Fruit fly (Drosophila melanogaster): ENCODE data around the gene stx.
A peak's percentile ranks its signal among the peaks of the same experiment; 100 is the strongest.

The stx gene

DNA sequence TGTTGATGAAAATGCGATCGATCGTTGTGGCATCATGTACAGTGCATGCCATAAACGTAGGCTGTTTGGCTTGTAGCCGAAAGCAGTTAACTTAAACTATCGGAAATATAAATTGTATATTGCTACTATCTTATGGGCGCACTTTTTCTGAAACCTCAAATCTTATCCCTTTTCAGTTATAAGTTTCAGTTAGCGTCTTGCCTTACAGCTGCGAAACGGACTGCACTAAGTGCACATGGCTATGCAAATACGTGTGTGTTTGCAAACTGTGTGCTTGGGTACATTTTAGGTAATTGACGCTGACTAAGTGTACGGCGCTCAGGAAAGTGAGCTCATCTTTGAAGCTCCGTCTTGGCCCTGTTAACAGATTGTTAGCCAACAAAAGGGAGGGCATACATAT is 30.9 kb upstream of the stx start (continued):
- TF ChIP-seq ham (GFP tag; IDR thresholded peaks at IDR 0.05) (no peak), CG4707 (GFP tag; optimal IDR thresholded peaks at IDR 0.05) (no peak), ash1 (GFP tag; optimal IDR thresholded peaks at IDR 0.05) (no peak), CG15073 (GFP tag; optimal IDR thresholded peaks at IDR 0.05) (no peak), CG32767 (GFP tag; IDR thresholded peaks at IDR 0.05) (peak; percentile 43; the same call in 1 of the 2 replicates), ap (GFP tag; IDR thresholded peaks at IDR 0.05) (0 out of 2 replicates have a peak, but pooled peaks have one; percentile 44), Ssrp (tag; optimal IDR thresholded peaks at IDR 0.05) (peak; percentile 12), CG2889 (GFP tag; IDR thresholded peaks at IDR 0.05) (0 out of 3 replicates have a peak, but pooled peaks have one; percentile 30), CG2116 (GFP tag; optimal IDR thresholded peaks at IDR 0.05) (no peak), CG4328 (GFP tag; optimal IDR thresholded peaks at IDR 0.05) (peak; percentile 1), CG7963 (GFP tag; IDR thresholded peaks at IDR 0.05; ENCODE audit: partially characterized antibody) (no peak), CG14014 (GFP tag; IDR thresholded peaks at IDR 0.05) (peak; percentile 37; the same call in 1 of the 2 replicates), Gug (GFP tag; IDR thresholded peaks at IDR 0.05) (peak; percentile 21; the same call in 1 of the 4 replicates), Med (GFP tag) (peak; percentile 84), ac (GFP tag; optimal IDR thresholded peaks at IDR 0.05) (no peak), CG15514 (GFP tag; optimal IDR thresholded peaks at IDR 0.05) (peak; percentile 4), pnt (GFP tag; optimal IDR thresholded peaks at IDR 0.05) (peak; percentile 45), bcd (GFP tag; optimal IDR thresholded peaks at IDR 0.05) (peak; percentile 43), CG6813 (GFP tag; optimal IDR thresholded peaks at IDR 0.05) (peak; percentile 1), CG43689 (GFP tag; IDR thresholded peaks at IDR 0.05) (0 out of 2 replicates have a peak, but pooled peaks have one; percentile 11), ato (GFP tag; IDR thresholded peaks at IDR 0.05; ENCODE audit: partially characterized antibody) (no peak), CG15269 (tag; optimal IDR thresholded peaks at IDR 0.05) (peak; percentile 69), CG1792 (GFP tag; optimal IDR thresholded peaks at IDR 0.05) (no peak), cg (GFP tag; optimal IDR thresholded peaks at IDR 0.05) (no peak), CG3995 (GFP tag; optimal IDR thresholded peaks at IDR 0.05) (no peak), onecut (GFP tag; IDR thresholded peaks at IDR 0.05) (peak; percentile 29; the same call in 1 of the 2 replicates), fd64A (GFP tag; optimal IDR thresholded peaks at IDR 0.05) (no peak), fru (optimal IDR thresholded peaks at IDR 0.05) (no peak), tll (GFP tag; optimal IDR thresholded peaks at IDR 0.05) (no peak), BEAF-32 (GFP tag; optimal IDR thresholded peaks at IDR 0.05) (no peak), crc (GFP tag; optimal IDR thresholded peaks at IDR 0.05) (peak; percentile 0), CG4617 (GFP tag; optimal IDR thresholded peaks at IDR 0.05; ENCODE audit: borderline replicate concordance) (no peak), CG9437 (GFP tag; optimal IDR thresholded peaks at IDR 0.05) (no peak), ttk (GFP tag; IDR thresholded peaks at IDR 0.05) (peak; percentile 45), CG31441 (GFP tag; IDR thresholded peaks at IDR 0.05) (peak; percentile 39; the same call in 1 of the 2 replicates), Optix (GFP tag; IDR thresholded peaks at IDR 0.05) (peak; percentile 49; the same call in 1 of the 3 replicates), Ets65A (GFP tag) (peak; percentile 93), CG5953 (GFP tag; IDR thresholded peaks at IDR 0.05) (peak; percentile 43; the same call in 1 of the 2 replicates), lov (optimal IDR thresholded peaks at IDR 0.05) (no peak), lov (GFP tag; IDR thresholded peaks at IDR 0.05) (no peak), Hmx (GFP tag; optimal IDR thresholded peaks at IDR 0.05) (no peak), CG8290 (GFP tag; optimal IDR thresholded peaks at IDR 0.05) (no peak), CG8290 (tag; optimal IDR thresholded peaks at IDR 0.05) (peak in 1 of 2 experiments; percentile 60), CG42726 (GFP tag; IDR thresholded peaks at IDR 0.05; ENCODE audit: partially characterized antibody) (no peak), CG6689 (GFP tag; IDR thresholded peaks at IDR 0.05) (peak; percentile 46), CG10959 (GFP tag; IDR thresholded peaks at IDR 0.05) (no peak), CG12391 (tag; optimal IDR thresholded peaks at IDR 0.05) (peak; percentile 27), CG30403 (GFP tag; optimal IDR thresholded peaks at IDR 0.05) (peak; percentile 41), cas (GFP tag; IDR thresholded peaks at IDR 0.05) (no peak), HHEX (GFP tag; optimal IDR thresholded peaks at IDR 0.05) (peak; percentile 22), sim (GFP tag; IDR thresholded peaks at IDR 0.05) (no peak)

All from whole organism, embryonic.